Fruit fly (Drosophila melanogaster): ENCODE data around the gene CG8012.

The CG8012 gene

dm6 chr3L:8180464-8181137 is 34.5 kb upstream of the CG8012 start, which contains the start of the genes mthl7 and Uxs (continued):
- TF ChIP-seq tio (GFP tag; optimal IDR thresholded peaks at IDR 0.05) (no peak), CG42726 (GFP tag; IDR thresholded peaks at IDR 0.05; ENCODE audit: partially characterized antibody) (peak; percentile 36; the same call in 1 of the 2 replicates), fd102C (GFP tag; optimal IDR thresholded peaks at IDR 0.05) (no peak), CG1603 (tag; optimal IDR thresholded peaks at IDR 0.05) (peak; percentile 47), B-H2 (GFP tag; optimal IDR thresholded peaks at IDR 0.05) (no peak), onecut (GFP tag; IDR thresholded peaks at IDR 0.05) (no peak), CG17829 (tag; optimal IDR thresholded peaks at IDR 0.05) (no peak), CG30403 (GFP tag; optimal IDR thresholded peaks at IDR 0.05) (no peak), insv (GFP tag; optimal IDR thresholded peaks at IDR 0.05) (no peak), gt (GFP tag; IDR thresholded peaks at IDR 0.05) (no peak), CG12659 (GFP tag; optimal IDR thresholded peaks at IDR 0.05) (peak; percentile 1), CG15011 (GFP tag; optimal IDR thresholded peaks at IDR 0.05) (no peak), Ravus (GFP tag; IDR thresholded peaks at IDR 0.05) (no peak), vvl (GFP tag; IDR thresholded peaks at IDR 0.05) (0 out of 2 replicates have a peak, but pooled peaks have one; percentile 10), sisA (GFP tag; IDR thresholded peaks at IDR 0.05) (no peak), CG4707 (GFP tag; optimal IDR thresholded peaks at IDR 0.05) (no peak), CG8944 (GFP tag; optimal IDR thresholded peaks at IDR 0.05) (no peak), bigmax (GFP tag; optimal IDR thresholded peaks at IDR 0.05) (peak; percentile 55), kay (GFP tag; optimal IDR thresholded peaks at IDR 0.05) (no peak), maf-S (GFP tag; optimal IDR thresholded peaks at IDR 0.05) (no peak), YL-1 (GFP tag; optimal IDR thresholded peaks at IDR 0.05) (peak; percentile 46), shn (GFP tag; optimal IDR thresholded peaks at IDR 0.05) (no peak), chinmo (GFP tag; IDR thresholded peaks at IDR 0.05; ENCODE audit: partially characterized antibody) (peak; percentile 72; the same call in 1 of the 4 replicates), crc (GFP tag; optimal IDR thresholded peaks at IDR 0.05) (no peak), usp (GFP tag; optimal IDR thresholded peaks at IDR 0.05) (no peak), slou (GFP tag; optimal IDR thresholded peaks at IDR 0.05) (no peak), CG1233 (GFP tag; optimal IDR thresholded peaks at IDR 0.05) (no peak), CG7987 (GFP tag; optimal IDR thresholded peaks at IDR 0.05) (no peak), CG18764 (GFP tag; optimal IDR thresholded peaks at IDR 0.05) (no peak), Deaf1 (tag; optimal IDR thresholded peaks at IDR 0.05) (no peak), Spps (tag; optimal IDR thresholded peaks at IDR 0.05) (no peak), Eip74EF (GFP tag; optimal IDR thresholded peaks at IDR 0.05) (no peak), HLH4C (GFP tag; IDR thresholded peaks at IDR 0.05; ENCODE audit: partially characterized antibody) (no peak; the same call in 2 of the 3 replicates), fu2 (GFP tag; optimal IDR thresholded peaks at IDR 0.05) (no peak), lola (GFP tag; optimal IDR thresholded peaks at IDR 0.05) (no peak), ato (GFP tag; IDR thresholded peaks at IDR 0.05; ENCODE audit: partially characterized antibody) (no peak), CG13894 (tag; optimal IDR thresholded peaks at IDR 0.05) (no peak), CG10431 (GFP tag; optimal IDR thresholded peaks at IDR 0.05) (no peak), exex (tag; optimal IDR thresholded peaks at IDR 0.05) (no peak), CG17912 (GFP tag; optimal IDR thresholded peaks at IDR 0.05) (no peak), gro (GFP tag; optimal IDR thresholded peaks at IDR 0.05) (no peak), CG7745 (tag; optimal IDR thresholded peaks at IDR 0.05) (no peak), twi (tag; optimal IDR thresholded peaks at IDR 0.05) (no peak), mld (GFP tag; IDR thresholded peaks at IDR 0.05; ENCODE audit: partially characterized antibody) (no peak), Aef1 (GFP tag; IDR thresholded peaks at IDR 0.05) (no peak), nerfin-2 (GFP tag; IDR thresholded peaks at IDR 0.05; ENCODE audit: partially characterized antibody) (no peak), CG2120 (GFP tag; optimal IDR thresholded peaks at IDR 0.05) (no peak), Hr78 (GFP tag; optimal IDR thresholded peaks at IDR 0.05) (no peak), Ssrp (tag; optimal IDR thresholded peaks at IDR 0.05) (no peak)

Measured in whole organism, embryonic.